Fruit fly (Drosophila melanogaster) whole organism, embryonic: ENCODE data around the gene mts.

Experiments
- Atf-2 ChIP-seq: fragments of 200-800 bp; sonication (Bioruptor generic); optimal IDR thresholded peaks from 2 replicates; lab custom pipeline; 2016; ENCODE audit warnings: missing biosample characterization, missing genetic modification characterization
- C15 ChIP-seq: fragments of 200-800 bp; sonication (Bioruptor generic); IDR thresholded peaks from 3 replicates; pipeline ENCODE4 v1.3.6; 2022; ENCODE audit warnings: missing biosample characterization, missing genetic modification characterization
- CG10654 ChIP-seq: fragments of 200-800 bp; sonication (Bioruptor generic); optimal IDR thresholded peaks from 2 replicates; lab custom pipeline; 2016; ENCODE audit warnings: missing biosample characterization, missing genetic modification characterization
- CG11085 ChIP-seq: fragments of 200-800 bp; sonication (Bioruptor generic); IDR thresholded peaks from 2 replicates; pipeline ENCODE4 v1.3.6; 2022; ENCODE audit warnings: missing biosample characterization, missing genetic modification characterization
- CG11247 ChIP-seq: fragments of 200-800 bp; sonication (Bioruptor generic); IDR thresholded peaks from 2 replicates; pipeline ENCODE4 v1.3.6; 2022; ENCODE audit warnings: missing biosample characterization, missing genetic modification characterization
- CG11696 ChIP-seq: fragments of 200-800 bp; sonication (Bioruptor generic); IDR thresholded peaks from 2 replicates; pipeline ENCODE4 v1.3.6; 2022; ENCODE audit warnings: missing biosample characterization, missing genetic modification characterization
- CG1233 ChIP-seq: fragments of 200-800 bp; sonication (Bioruptor generic); optimal IDR thresholded peaks from 4 replicates; lab custom pipeline; 2018; ENCODE audit warnings: missing biosample characterization, mild to moderate bottlenecking, missing genetic modification characterization
- CG12769 ChIP-seq: fragments of 200-800 bp; sonication (Bioruptor generic); optimal IDR thresholded peaks from 2 replicates; lab custom pipeline; 2019; ENCODE audit warnings: missing biosample characterization, mild to moderate bottlenecking, missing genetic modification characterization, moderate library complexity
- CG14441 ChIP-seq: fragments of 200-800 bp; sonication (Bioruptor generic); IDR thresholded peaks from 2 replicates; pipeline ENCODE4 v1.3.6; 2022; ENCODE audit warnings: missing biosample characterization, missing genetic modification characterization
- CG15696 ChIP-seq: fragments of 200-800 bp; sonication (Bioruptor generic); optimal IDR thresholded peaks from 2 replicates; lab custom pipeline; 2019; ENCODE audit warnings: missing biosample characterization, mild to moderate bottlenecking, missing genetic modification characterization, moderate library complexity
- CG1832 ChIP-seq: fragments of 200-800 bp; sonication (Bioruptor generic); optimal IDR thresholded peaks from 2 replicates; lab custom pipeline; 2017; ENCODE audit warnings: missing biosample characterization, mild to moderate bottlenecking, missing genetic modification characterization, inconsistent platforms
- CG2120 ChIP-seq: fragments of 200-800 bp; sonication (Bioruptor generic); optimal IDR thresholded peaks from 3 replicates; lab custom pipeline; 2016; ENCODE audit warnings: missing biosample characterization, missing genetic modification characterization
- CG2712 ChIP-seq: fragments of 200-800 bp; optimal IDR thresholded peaks from 3 replicates; lab custom pipeline; 2019; ENCODE audit warnings: missing biosample characterization, mild to moderate bottlenecking, missing genetic modification characterization, moderate library complexity
- CG31441 ChIP-seq: fragments of 200-800 bp; sonication (Bioruptor generic); IDR thresholded peaks from 2 replicates; pipeline ENCODE4 v1.3.6; 2022; ENCODE audit warnings: missing biosample characterization, missing genetic modification characterization
- CG34376 ChIP-seq: fragments of 200-800 bp; sonication (Bioruptor generic); optimal IDR thresholded peaks from 2 replicates; lab custom pipeline; 2018; ENCODE audit warnings: missing biosample characterization, mild to moderate bottlenecking, missing genetic modification characterization
- CG3847 ChIP-seq: fragments of 200-800 bp; sonication (Bioruptor generic); IDR thresholded peaks from 2 replicates; pipeline ENCODE4 v1.3.6; 2022; ENCODE audit warnings: missing biosample characterization, missing genetic modification characterization
- CG42726 ChIP-seq: fragments of 200-800 bp; sonication (Bioruptor generic); IDR thresholded peaks from 2 replicates; pipeline ENCODE4 v1.3.6; 2022; ENCODE audit warnings: missing biosample characterization, missing genetic modification characterization; ENCODE audit not compliant: partially characterized antibody
- CG4328 ChIP-seq: fragments of 200-800 bp; sonication (Bioruptor generic); optimal IDR thresholded peaks from 3 replicates; lab custom pipeline; 2017; ENCODE audit warnings: missing biosample characterization, missing genetic modification reagents, missing genetic modification characterization
- CG4617 ChIP-seq: fragments of 200-800 bp; sonication (Bioruptor generic); optimal IDR thresholded peaks from 3 replicates; lab custom pipeline; 2016; ENCODE audit warnings: missing biosample characterization, missing genetic modification characterization, borderline replicate concordance
- CTCF ChIP-seq: fragments of 200-800 bp; sonication (Bioruptor generic); optimal IDR thresholded peaks from 2 replicates; lab custom pipeline; 2017; ENCODE audit warnings: missing biosample characterization, mild to moderate bottlenecking, missing genetic modification characterization, moderate library complexity
- CrebB ChIP-seq: fragments of 200-800 bp; sonication (Bioruptor generic); optimal IDR thresholded peaks from 3 replicates; lab custom pipeline; 2018; ENCODE audit warnings: missing biosample characterization, mild to moderate bottlenecking, missing genetic modification characterization
- H2.0 ChIP-seq: fragments of 200-800 bp; sonication (Bioruptor generic); IDR thresholded peaks from 2 replicates; pipeline ENCODE4 v1.3.6; 2022; ENCODE audit warnings: missing biosample characterization, missing genetic modification characterization
- HLH54F ChIP-seq: fragments of 200-800 bp; sonication (Bioruptor generic); optimal IDR thresholded peaks from 3 replicates; lab custom pipeline; 2016; ENCODE audit warnings: missing biosample characterization, missing genetic modification characterization
- Hr3 ChIP-seq: fragments of 200-800 bp; sonication (Bioruptor generic); optimal IDR thresholded peaks from 3 replicates; lab custom pipeline; 2016; ENCODE audit warnings: missing biosample characterization, missing genetic modification characterization
- MBD-R2 ChIP-seq: fragments of 200-800 bp; sonication (Bioruptor generic); IDR thresholded peaks from 2 replicates; pipeline ENCODE4 v1.3.6; 2022; ENCODE audit warnings: missing biosample characterization, missing genetic modification characterization
- MTF-1 ChIP-seq: fragments of 200-800 bp; sonication (Bioruptor generic); optimal IDR thresholded peaks from 2 replicates; lab custom pipeline; 2018; ENCODE audit warnings: missing biosample characterization, mild to moderate bottlenecking, missing genetic modification characterization, borderline replicate concordance
- NC2β ChIP-seq: fragments of 200-800 bp; sonication (Bioruptor generic); optimal IDR thresholded peaks from 2 replicates; lab custom pipeline; 2016; ENCODE audit warnings: missing biosample characterization, missing genetic modification characterization
- NK7.1 ChIP-seq: fragments of 200-800 bp; sonication (Bioruptor generic); optimal IDR thresholded peaks from 3 replicates; lab custom pipeline; 2016; ENCODE audit warnings: missing biosample characterization, missing genetic modification characterization
- PHDP ChIP-seq: fragments of 200-800 bp; sonication (Bioruptor generic); optimal IDR thresholded peaks from 3 replicates; lab custom pipeline; 2018; ENCODE audit warnings: missing biosample characterization, mild to moderate bottlenecking, missing genetic modification characterization, moderate library complexity
- Sry-β ChIP-seq: fragments of 200-800 bp; sonication (Bioruptor generic); optimal IDR thresholded peaks from 2 replicates; lab custom pipeline; 2018; ENCODE audit warnings: missing biosample characterization, mild to moderate bottlenecking, missing genetic modification characterization, moderate library complexity
- ap ChIP-seq: fragments of 200-800 bp; sonication (Bioruptor generic); IDR thresholded peaks from 2 replicates; pipeline ENCODE4 v1.3.6; 2022; ENCODE audit warnings: missing biosample characterization, missing genetic modification characterization
- ash1 ChIP-seq: fragments of 200-800 bp; sonication (Bioruptor generic); optimal IDR thresholded peaks from 2 replicates; lab custom pipeline; 2018; ENCODE audit warnings: missing biosample characterization, mild to moderate bottlenecking, missing genetic modification characterization
- btn ChIP-seq: fragments of 200-800 bp; sonication (Bioruptor generic); optimal IDR thresholded peaks from 2 replicates; lab custom pipeline; 2016; ENCODE audit warnings: missing biosample characterization, missing genetic modification characterization
- da ChIP-seq: fragments of 200-800 bp; sonication (Bioruptor generic); optimal IDR thresholded peaks from 2 replicates; lab custom pipeline; 2016; ENCODE audit warnings: missing biosample characterization, missing genetic modification characterization
- en ChIP-seq: fragments of 200-800 bp; sonication (Bioruptor generic); optimal IDR thresholded peaks from 2 replicates; lab custom pipeline; 2016; ENCODE audit warnings: missing biosample characterization, missing genetic modification characterization
- eve ChIP-seq, 2 experiments: fragments of >200 bp; optimal IDR thresholded peaks; 2 replicates each; lab custom pipeline; 2017; ENCODE audit warnings: missing biosample characterization in 2 of 2, missing genetic modification characterization in 2 of 2
- exex ChIP-seq: fragments of 200-800 bp; sonication (Bioruptor generic); optimal IDR thresholded peaks from 4 replicates; lab custom pipeline; 2018; ENCODE audit warnings: missing biosample characterization, mild to moderate bottlenecking, missing genetic modification characterization, moderate library complexity
- fd96Cb ChIP-seq: fragments of 200-800 bp; sonication (Bioruptor generic); optimal IDR thresholded peaks from 2 replicates; lab custom pipeline; 2018; ENCODE audit warnings: missing biosample characterization, mild to moderate bottlenecking, missing genetic modification characterization, moderate library complexity
- hbn ChIP-seq: fragments of 200-800 bp; sonication (Bioruptor generic); IDR thresholded peaks from 2 replicates; pipeline ENCODE4 v1.3.6; 2022; ENCODE audit warnings: missing biosample characterization, missing genetic modification characterization; ENCODE audit not compliant: partially characterized antibody
- her ChIP-seq: fragments of 200-800 bp; sonication (Bioruptor generic); optimal IDR thresholded peaks from 2 replicates; lab custom pipeline; 2016; ENCODE audit warnings: missing biosample characterization, missing genetic modification characterization
- kay ChIP-seq: fragments of 200-800 bp; sonication (Bioruptor generic); optimal IDR thresholded peaks from 2 replicates; lab custom pipeline; 2016; ENCODE audit warnings: missing biosample characterization, missing genetic modification characterization
- kni ChIP-seq: fragments of 200-800 bp; sonication (Bioruptor generic); optimal IDR thresholded peaks from 3 replicates; lab custom pipeline; 2017; ENCODE audit warnings: mild to moderate bottlenecking, missing biosample characterization, missing genetic modification reagents, missing genetic modification characterization
- mam ChIP-seq: fragments of 200-800 bp; sonication (Bioruptor generic); optimal IDR thresholded peaks from 3 replicates; lab custom pipeline; 2016; ENCODE audit warnings: missing biosample characterization, missing genetic modification characterization
- mirr ChIP-seq: fragments of 200-800 bp; sonication (Bioruptor generic); optimal IDR thresholded peaks from 3 replicates; lab custom pipeline; 2018; ENCODE audit warnings: missing biosample characterization, mild to moderate bottlenecking, missing genetic modification characterization
- pum ChIP-seq: fragments of 200-800 bp; sonication (Bioruptor generic); optimal IDR thresholded peaks from 2 replicates; lab custom pipeline; 2016; ENCODE audit warnings: missing biosample characterization, missing genetic modification characterization
- ro ChIP-seq: fragments of 200-800 bp; sonication (Bioruptor generic); IDR thresholded peaks from 2 replicates; pipeline ENCODE4 v1.3.6; 2022; ENCODE audit warnings: missing biosample characterization, missing genetic modification characterization
- so ChIP-seq: fragments of 200-800 bp; sonication (Bioruptor generic); IDR thresholded peaks from 3 replicates; pipeline ENCODE4 v1.3.6; 2022; ENCODE audit warnings: missing biosample characterization, missing genetic modification characterization
- sob ChIP-seq: fragments of 200-800 bp; sonication (Bioruptor generic); IDR thresholded peaks from 2 replicates; pipeline ENCODE4 v1.3.6; 2022; ENCODE audit warnings: missing biosample characterization, missing genetic modification characterization
- tio ChIP-seq: fragments of 200-800 bp; sonication (Bioruptor generic); optimal IDR thresholded peaks from 2 replicates; lab custom pipeline; 2017; ENCODE audit warnings: missing biosample characterization, missing genetic modification characterization, inconsistent platforms
- usp ChIP-seq: fragments of >200 bp; optimal IDR thresholded peaks from 2 replicates; lab custom pipeline; 2017; ENCODE audit warnings: missing biosample characterization, missing genetic modification characterization
- zfh1 ChIP-seq: fragments of 200-800 bp; sonication (Bioruptor generic); IDR thresholded peaks from 3 replicates; pipeline ENCODE4 v1.3.6; 2022; ENCODE audit warnings: missing biosample characterization, missing genetic modification characterization

Gene mts

dm6 chr2L:7808886-7809698 is 18.4 kb upstream of the mts start (continued):
- TF ChIP-seq zfh1 (GFP tag; lab: Robert Waterston, UW) (0 out of 3 replicates have a peak, but pooled peaks have one; percentile 3), hbn (GFP tag; lab: Robert Waterston, UW) (no peak), pum (GFP tag; lab: Kevin White, UChicago) (no peak), CrebB (tag; lab: Kevin White, UChicago) (no peak), CG2120 (GFP tag; lab: Kevin White, UChicago) (no peak), usp (GFP tag; lab: Kevin White, UChicago) (no peak), CG42726 (GFP tag; lab: Robert Waterston, UW) (no peak), so (GFP tag; lab: Robert Waterston, UW) (peak; percentile 21; the same call in 1 of the 3 replicates), mirr (peak; percentile 58), C15 (GFP tag; lab: Robert Waterston, UW) (no peak), fd96Cb (tag; lab: Kevin White, UChicago) (no peak), tio (no peak), CG1233 (GFP tag; lab: Kevin White, UChicago) (no peak), Sry-β (no peak), H2.0 (no peak), da (GFP tag; lab: Kevin White, UChicago) (no peak), ro (GFP tag; lab: Robert Waterston, UW) (no peak), CG2712 (tag; lab: Kevin White, UChicago) (no peak), eve (GFP tag; optimal IDR thresholded peaks at IDR 0.05; lab: Kevin White, UChicago) (peak in 1 of 2 experiments; percentile 78), sob (GFP tag; lab: Robert Waterston, UW) (no peak; the same call in 1 of the 2 replicates), CG4617 (GFP tag; lab: Kevin White, UChicago) (no peak), ash1 (no peak), kni (no peak), CTCF (peak; percentile 89), CG12769 (tag; lab: Kevin White, UChicago) (peak; percentile 13), btn (GFP tag; lab: Kevin White, UChicago) (no peak), HLH54F (GFP tag; lab: Kevin White, UChicago) (no peak), CG3847 (GFP tag; lab: Robert Waterston, UW) (no peak), en (GFP tag; lab: Kevin White, UChicago) (no peak), kay (GFP tag; lab: Kevin White, UChicago) (no peak), CG4328 (GFP tag; lab: Kevin White, UChicago) (peak; percentile 37), CG11085 (no peak), CG1832 (GFP tag; lab: Kevin White, UChicago) (no peak), CG11247 (GFP tag; lab: Robert Waterston, UW) (no peak), her (GFP tag; lab: Kevin White, UChicago) (no peak), CG10654 (no peak), exex (tag; lab: Kevin White, UChicago) (peak; percentile 49), PHDP (tag; lab: Kevin White, UChicago) (no peak), NC2β (GFP tag; lab: Kevin White, UChicago) (no peak), MBD-R2 (no peak), CG14441 (GFP tag; lab: Robert Waterston, UW) (no peak), MTF-1 (GFP tag; lab: Kevin White, UChicago) (no peak), CG31441 (GFP tag; lab: Robert Waterston, UW) (no peak), CG34376 (GFP tag; lab: Kevin White, UChicago) (no peak), NK7.1 (GFP tag; lab: Kevin White, UChicago) (no peak), ap (GFP tag; lab: Robert Waterston, UW) (no peak), Atf-2 (GFP tag; lab: Kevin White, UChicago) (no peak), CG15696 (tag; lab: Kevin White, UChicago) (no peak), CG11696 (GFP tag; lab: Robert Waterston, UW) (no peak), Hr3 (GFP tag; lab: Kevin White, UChicago) (no peak), mam (GFP tag; lab: Kevin White, UChicago) (no peak)
